Worm (Caenorhabditis elegans) whole organism, midembryonic: Measurements from ENCODE around the gene F44A6.3.

Experiments
- T22C8.4 ChIP-seq: fragments of 200-800 bp; sonication (Bioruptor generic); IDR thresholded peaks from 2 replicates; pipeline ENCODE4 v1.3.6; 2022; ENCODE audit warnings: missing genetic modification characterization, missing compliant biosample characterization
- cog-1 ChIP-seq: sonication (generic microtip); optimal IDR thresholded peaks from 2 replicates; lab custom pipeline; 2016; ENCODE audit warnings: missing genetic modification characterization, missing compliant biosample characterization
- flt-1 ChIP-seq: fragments of 200-800 bp; sonication (Bioruptor generic); IDR thresholded peaks from 2 replicates; pipeline ENCODE4 v1.3.6; 2022; ENCODE audit warnings: missing genetic modification characterization, missing compliant biosample characterization
- klf-2 ChIP-seq: fragments of 200-800 bp; sonication (Bioruptor generic); conservative IDR thresholded peaks from 2 replicates; pipeline ENCODE4 v1.3.6; 2022; ENCODE audit warnings: missing genetic modification reagents, missing genetic modification characterization, missing compliant biosample characterization
- med-1 ChIP-seq: sonication (generic microtip); optimal IDR thresholded peaks from 2 replicates; lab custom pipeline; 2017; ENCODE audit warnings: missing genetic modification characterization, mild to moderate bottlenecking, missing compliant biosample characterization, antibody characterized with exemption, missing genetic modification reagents; ENCODE audit not compliant: insufficient read depth
- ref-1 ChIP-seq: fragments of 200-800 bp; sonication (Bioruptor generic); conservative IDR thresholded peaks from 2 replicates; pipeline ENCODE4 v1.3.6; 2022; ENCODE audit warnings: missing genetic modification reagents, missing genetic modification characterization, missing compliant biosample characterization
- tab-1 ChIP-seq: fragments of 200-800 bp; sonication (Bioruptor generic); IDR thresholded peaks from 2 replicates; pipeline ENCODE4 v1.3.6; 2022; ENCODE audit warnings: missing genetic modification characterization, missing compliant biosample characterization
- ztf-23 ChIP-seq: fragments of 200-800 bp; sonication (Bioruptor generic); IDR thresholded peaks from 2 replicates; pipeline ENCODE4 v1.3.6; 2022; ENCODE audit warnings: missing genetic modification reagents, missing genetic modification characterization, missing compliant biosample characterization
- ztf-29 ChIP-seq: fragments of 200-800 bp; sonication (Bioruptor generic); IDR thresholded peaks from 2 replicates; pipeline ENCODE4 v1.3.6; 2022; ENCODE audit warnings: missing genetic modification reagents, missing genetic modification characterization, missing compliant biosample characterization

The F44A6.3 gene

ce11 chrX:10230872-10231271 lies 18.3 kb downstream of the F44A6.3 start:
- no peak for TF ChIP-seq ref-1 (GFP tag; lab: Robert Waterston, UW)
- no peak for TF ChIP-seq med-1 (GFP tag; lab: Kevin White, UChicago)
- no peak for TF ChIP-seq cog-1 (tag; lab: Kevin White, UChicago)
- no peak for TF ChIP-seq T22C8.4
- no peak for TF ChIP-seq tab-1 (GFP tag; lab: Robert Waterston, UW)
- TF ChIP-seq klf-2 (GFP tag; lab: Robert Waterston, UW), result no peak
- no peak for TF ChIP-seq flt-1 (GFP tag; lab: Robert Waterston, UW)
- TF ChIP-seq ztf-29, result no peak
- TF ChIP-seq ztf-23 (GFP tag; lab: Robert Waterston, UW), result no peak

ce11 chrX:10232395-10232794 lies 19.8 kb downstream of the F44A6.3 start:
- TF ChIP-seq ztf-23 (GFP tag; lab: Robert Waterston, UW) (no peak), ref-1 (GFP tag; lab: Robert Waterston, UW) (no peak), tab-1 (GFP tag; lab: Robert Waterston, UW) (no peak), cog-1 (tag; lab: Kevin White, UChicago) (no peak)

ce11 chrX:10236844-10237243 lies 24.3 kb downstream of the F44A6.3 start, which contains the start of gene zipt-13:
TSS of gene zipt-13 (minus strand) at chrX:10236944.
- TF ChIP-seq cog-1 (tag; lab: Kevin White, UChicago) (no peak), ztf-29 (no peak), ztf-23 (GFP tag; lab: Robert Waterston, UW) (no peak), tab-1 (GFP tag; lab: Robert Waterston, UW) (no peak), flt-1 (GFP tag; lab: Robert Waterston, UW) (no peak)

- no peak for TF ChIP-seq klf-2 (GFP tag; lab: Robert Waterston, UW)
- no peak for TF ChIP-seq T22C8.4
- TF ChIP-seq cog-1 (tag; lab: Kevin White, UChicago), result no peak
- no peak for TF ChIP-seq ref-1 (GFP tag; lab: Robert Waterston, UW)
- no peak for TF ChIP-seq flt-1 (GFP tag; lab: Robert Waterston, UW)
- TF ChIP-seq ztf-23 (GFP tag; lab: Robert Waterston, UW), result no peak
- TF ChIP-seq med-1 (GFP tag; lab: Kevin White, UChicago), result no peak
- no peak for TF ChIP-seq ztf-29
- no peak for TF ChIP-seq tab-1 (GFP tag; lab: Robert Waterston, UW)
Measured at ce11 chrX:10238146-10238749, 25.7 kb downstream of the F44A6.3 start.

- TF ChIP-seq med-1 (GFP tag; lab: Kevin White, UChicago), result no peak
- TF ChIP-seq tab-1 (GFP tag; lab: Robert Waterston, UW), result no peak
- TF ChIP-seq T22C8.4, result no peak
- TF ChIP-seq ztf-23 (GFP tag; lab: Robert Waterston, UW), result no peak
- no peak for TF ChIP-seq ref-1 (GFP tag; lab: Robert Waterston, UW)
- TF ChIP-seq ztf-29, result no peak
- TF ChIP-seq flt-1 (GFP tag; lab: Robert Waterston, UW), result no peak
- TF ChIP-seq klf-2 (GFP tag; lab: Robert Waterston, UW), result no peak
- no peak for TF ChIP-seq cog-1 (tag; lab: Kevin White, UChicago)
Measured at ce11 chrX:10240939-10241338, 28.4 kb downstream of the F44A6.3 start, which contains the start of gene str-74. TSS of gene str-74 (minus strand) at chrX:10241039.

ce11 chrX:10245617-10246016 lies 33.0 kb downstream of the F44A6.3 start:
- TF ChIP-seq ref-1 (GFP tag; lab: Robert Waterston, UW) (no peak), ztf-29 (no peak), klf-2 (GFP tag; lab: Robert Waterston, UW) (no peak), cog-1 (tag; lab: Kevin White, UChicago) (no peak), ztf-23 (GFP tag; lab: Robert Waterston, UW) (no peak), T22C8.4 (no peak), tab-1 (GFP tag; lab: Robert Waterston, UW) (no peak), med-1 (GFP tag; lab: Kevin White, UChicago) (no peak), flt-1 (GFP tag; lab: Robert Waterston, UW) (no peak)

- TF ChIP-seq flt-1 (GFP tag; lab: Robert Waterston, UW) (no peak), ztf-29 (no peak)
Measured at ce11 chrX:10249685-10250084, 37.1 kb downstream of the F44A6.3 start.

- TF ChIP-seq klf-2 (GFP tag; lab: Robert Waterston, UW) (no peak), ztf-23 (GFP tag; lab: Robert Waterston, UW) (no peak), cog-1 (tag; lab: Kevin White, UChicago) (no peak), tab-1 (GFP tag; lab: Robert Waterston, UW) (no peak), med-1 (GFP tag; lab: Kevin White, UChicago) (no peak), ztf-29 (no peak), ref-1 (GFP tag; lab: Robert Waterston, UW) (no peak), T22C8.4 (no peak), flt-1 (GFP tag; lab: Robert Waterston, UW) (no peak)
Measured at ce11 chrX:10252781-10253180, 40.2 kb downstream of the F44A6.3 start, which contains the start of gene C14H10.2. TSS of gene C14H10.2 (minus strand) at chrX:10252881.

ce11 chrX:10254068-10254467 lies 41.5 kb downstream of the F44A6.3 start:
- TF ChIP-seq flt-1 (GFP tag; lab: Robert Waterston, UW) (no peak), ztf-29 (no peak), klf-2 (GFP tag; lab: Robert Waterston, UW) (no peak), ref-1 (GFP tag; lab: Robert Waterston, UW) (no peak), ztf-23 (GFP tag; lab: Robert Waterston, UW) (no peak), med-1 (GFP tag; lab: Kevin White, UChicago) (no peak), cog-1 (tag; lab: Kevin White, UChicago) (no peak), T22C8.4 (no peak), tab-1 (GFP tag; lab: Robert Waterston, UW) (no peak)

ce11 chrX:10260035-10260434 lies 47.5 kb downstream of the F44A6.3 start, which contains the start of gene C32A9.1:
TSS of gene C32A9.1 (minus strand) at chrX:10260135.
- TF ChIP-seq flt-1 (GFP tag; lab: Robert Waterston, UW), result no peak
- no peak for TF ChIP-seq ref-1 (GFP tag; lab: Robert Waterston, UW)
- no peak for TF ChIP-seq med-1 (GFP tag; lab: Kevin White, UChicago)
- TF ChIP-seq ztf-29, result no peak
- no peak for TF ChIP-seq cog-1 (tag; lab: Kevin White, UChicago)
- TF ChIP-seq tab-1 (GFP tag; lab: Robert Waterston, UW), result no peak
- no peak for TF ChIP-seq T22C8.4
- TF ChIP-seq ztf-23 (GFP tag; lab: Robert Waterston, UW), result no peak
- no peak for TF ChIP-seq klf-2 (GFP tag; lab: Robert Waterston, UW)
